Worm (Caenorhabditis elegans): ENCODE measurements around the gene Y43F8B.28.

The Y43F8B.28 gene

DNA sequence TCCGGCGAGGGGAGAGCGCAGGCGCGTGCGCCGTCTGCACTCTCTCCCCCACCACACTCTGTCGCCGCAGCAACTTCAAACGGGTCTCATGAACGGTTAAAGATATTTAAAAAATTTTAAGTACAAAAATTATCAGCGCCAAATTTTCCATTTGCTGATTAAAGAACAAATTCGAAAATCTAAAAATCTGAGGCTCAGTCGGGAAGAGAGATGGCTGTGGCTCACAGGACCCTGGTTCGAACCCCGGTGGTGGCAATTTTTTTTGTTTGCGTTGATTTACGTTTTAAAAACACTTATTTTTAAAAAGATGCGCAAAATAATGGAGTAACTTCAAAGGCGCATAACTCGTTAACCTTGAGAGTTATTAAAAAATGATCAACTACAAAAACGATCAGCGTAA is 12.0 kb downstream of the Y43F8B.28 start:
- TF ChIP-seq hmg-4 (GFP tag; optimal IDR thresholded peaks at IDR 0.05): no peak
- TF ChIP-seq tbx-11 (GFP tag; IDR thresholded peaks at IDR 0.05): no peak
- no peak for TF ChIP-seq flt-1 (GFP tag; IDR thresholded peaks at IDR 0.05)
- no peak for TF ChIP-seq scrt-1 (GFP tag; IDR thresholded peaks at IDR 0.05)
- TF ChIP-seq tbx-37 (GFP tag; conservative IDR thresholded peaks at IDR 0.05): no peak
- no peak for TF ChIP-seq B0310.2 (tag; optimal IDR thresholded peaks at IDR 0.05)
- no peak for TF ChIP-seq hmbx-1 (tag; optimal IDR thresholded peaks at IDR 0.05)
- TF ChIP-seq ceh-36 (tag; optimal IDR thresholded peaks at IDR 0.05): no peak
- no peak for TF ChIP-seq ceh-13 (GFP tag; optimal IDR thresholded peaks at IDR 0.05)
- no peak for TF ChIP-seq sea-1 (GFP tag; conservative IDR thresholded peaks at IDR 0.05)

ce11 chrV:19501389-19501788 is 16.3 kb downstream of the Y43F8B.28 start:
- no peak for TF ChIP-seq hnd-1 (tag; optimal IDR thresholded peaks at IDR 0.05)
- TF ChIP-seq ceh-36 (tag; optimal IDR thresholded peaks at IDR 0.05): no peak
- TF ChIP-seq aly-1 (tag; optimal IDR thresholded peaks at IDR 0.05): no peak
- TF ChIP-seq ets-7 (tag; optimal IDR thresholded peaks at IDR 0.05): no peak
- no peak for TF ChIP-seq flt-1 (GFP tag; IDR thresholded peaks at IDR 0.05)
- no peak for TF ChIP-seq ceh-13 (GFP tag; optimal IDR thresholded peaks at IDR 0.05)
- no peak for TF ChIP-seq F13C5.2 (tag; optimal IDR thresholded peaks at IDR 0.05)
- no peak for TF ChIP-seq hmbx-1 (tag; optimal IDR thresholded peaks at IDR 0.05)
- no peak for TF ChIP-seq tbx-37 (GFP tag; conservative IDR thresholded peaks at IDR 0.05)
- TF ChIP-seq pes-1 (GFP tag; IDR thresholded peaks at IDR 0.05): no peak
- no peak for TF ChIP-seq sea-1 (GFP tag; conservative IDR thresholded peaks at IDR 0.05)
- no peak for TF ChIP-seq tbx-11 (GFP tag; IDR thresholded peaks at IDR 0.05)
- no peak for TF ChIP-seq scrt-1 (GFP tag; IDR thresholded peaks at IDR 0.05)
- no peak for TF ChIP-seq B0310.2 (tag; optimal IDR thresholded peaks at IDR 0.05)
- no peak for TF ChIP-seq hmg-4 (GFP tag; optimal IDR thresholded peaks at IDR 0.05)
- TF ChIP-seq tra-4 (tag; optimal IDR thresholded peaks at IDR 0.05): no peak

ce11 chrV:19502579-19503151 is 17.5 kb downstream of the Y43F8B.28 start, which contains the start of gene Y43F8B.3:
Gene Y43F8B.3, plus strand, starts transcription at chrV:19503101.
- TF ChIP-seq tbx-11 (GFP tag; IDR thresholded peaks at IDR 0.05) (no peak), ceh-36 (tag; optimal IDR thresholded peaks at IDR 0.05) (peak; percentile 72)

ce11 chrV:19509061-19509460 is 23.9 kb downstream of the Y43F8B.28 start:
- no peak for TF ChIP-seq hmg-4 (GFP tag; optimal IDR thresholded peaks at IDR 0.05)
- TF ChIP-seq scrt-1 (GFP tag; IDR thresholded peaks at IDR 0.05): no peak
- TF ChIP-seq tra-4 (tag; optimal IDR thresholded peaks at IDR 0.05): no peak
- TF ChIP-seq aly-1 (tag; optimal IDR thresholded peaks at IDR 0.05): no peak
- TF ChIP-seq sea-1 (GFP tag; conservative IDR thresholded peaks at IDR 0.05): no peak
- no peak for TF ChIP-seq B0310.2 (tag; optimal IDR thresholded peaks at IDR 0.05)
- TF ChIP-seq ceh-36 (tag; optimal IDR thresholded peaks at IDR 0.05): no peak
- no peak for TF ChIP-seq ama-1 (optimal IDR thresholded peaks at IDR 0.05)
- TF ChIP-seq F13C5.2 (tag; optimal IDR thresholded peaks at IDR 0.05): no peak
- TF ChIP-seq hnd-1 (tag; optimal IDR thresholded peaks at IDR 0.05): no peak
- TF ChIP-seq flt-1 (GFP tag; IDR thresholded peaks at IDR 0.05): no peak
- TF ChIP-seq hmbx-1 (tag; optimal IDR thresholded peaks at IDR 0.05): no peak
- no peak for TF ChIP-seq tbx-37 (GFP tag; conservative IDR thresholded peaks at IDR 0.05)
- no peak for TF ChIP-seq pes-1 (GFP tag; IDR thresholded peaks at IDR 0.05)
- TF ChIP-seq ets-7 (tag; optimal IDR thresholded peaks at IDR 0.05): no peak
- TF ChIP-seq tbx-11 (GFP tag; IDR thresholded peaks at IDR 0.05): no peak
- TF ChIP-seq ceh-13 (GFP tag; optimal IDR thresholded peaks at IDR 0.05): no peak

DNA sequence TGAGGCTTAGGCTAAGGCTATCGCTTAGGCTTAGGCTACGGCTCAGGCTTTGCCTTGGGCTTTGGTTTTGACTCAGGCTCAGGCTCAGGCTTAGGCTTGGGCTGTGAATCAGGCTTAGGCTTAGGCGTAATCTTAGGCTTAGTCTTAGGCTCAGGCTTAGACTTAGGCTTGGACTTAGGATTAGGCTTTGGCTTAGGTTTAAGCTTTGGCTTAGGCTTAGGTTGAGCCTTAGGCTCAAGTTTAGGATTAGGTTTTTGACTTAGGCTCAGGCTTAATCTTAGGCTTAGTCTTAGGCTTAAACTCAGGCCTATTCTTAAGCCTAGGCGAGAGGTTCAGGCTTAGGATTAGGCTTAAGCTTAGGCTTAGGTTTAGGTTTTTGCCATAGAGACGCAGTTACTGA is 25.2 kb downstream of the Y43F8B.28 start:
- TF ChIP-seq ceh-36 (tag; optimal IDR thresholded peaks at IDR 0.05) (peak; percentile 87), flt-1 (GFP tag; IDR thresholded peaks at IDR 0.05) (no peak), hmbx-1 (tag; optimal IDR thresholded peaks at IDR 0.05) (no peak), aly-1 (tag; optimal IDR thresholded peaks at IDR 0.05) (no peak), tbx-11 (GFP tag; IDR thresholded peaks at IDR 0.05) (no peak)

DNA sequence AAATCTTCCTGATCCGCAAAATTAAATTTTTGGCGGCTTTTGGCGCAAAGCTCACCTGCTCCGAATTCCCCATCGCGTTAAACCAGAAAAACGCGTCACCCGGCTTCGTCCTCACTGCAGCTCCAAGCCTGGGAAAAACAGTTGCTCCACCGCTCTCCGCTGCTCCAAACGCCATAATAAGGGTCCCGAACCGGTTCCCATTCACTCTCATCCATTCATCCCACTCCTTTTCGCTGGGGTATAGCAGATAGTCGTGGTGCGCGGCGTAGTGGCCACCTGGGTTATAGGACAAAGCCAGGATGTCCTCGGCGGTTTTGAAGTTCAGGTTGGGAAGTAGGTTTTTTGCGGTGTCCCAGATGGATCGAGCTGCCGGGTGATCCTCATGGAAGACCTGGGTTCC is 25.8 kb downstream of the Y43F8B.28 start:
- TF ChIP-seq flt-1 (GFP tag; IDR thresholded peaks at IDR 0.05) (no peak), ceh-36 (tag; optimal IDR thresholded peaks at IDR 0.05) (no peak), ets-7 (tag; optimal IDR thresholded peaks at IDR 0.05) (no peak), tbx-37 (GFP tag; conservative IDR thresholded peaks at IDR 0.05) (no peak), ceh-13 (GFP tag; optimal IDR thresholded peaks at IDR 0.05) (no peak)

ce11 chrV:19512260-19512947 is 27.3 kb downstream of the Y43F8B.28 start, which contains the start of gene Y43F8B.19:
Gene Y43F8B.19, minus strand, starts transcription at chrV:19512310.
- TF ChIP-seq B0310.2 (tag; optimal IDR thresholded peaks at IDR 0.05) (no peak), ceh-36 (tag; optimal IDR thresholded peaks at IDR 0.05) (peak; percentile 63)

ce11 chrV:19513552-19513951 is 28.4 kb downstream of the Y43F8B.28 start, which contains the start of gene phy-4:
Gene phy-4, minus strand, starts transcription at chrV:19513652.
- TF ChIP-seq ets-7 (tag; optimal IDR thresholded peaks at IDR 0.05) (no peak), hmg-4 (GFP tag; optimal IDR thresholded peaks at IDR 0.05) (no peak), tbx-37 (GFP tag; conservative IDR thresholded peaks at IDR 0.05) (no peak), sea-1 (GFP tag; conservative IDR thresholded peaks at IDR 0.05) (no peak), hnd-1 (tag; optimal IDR thresholded peaks at IDR 0.05) (no peak), ama-1 (optimal IDR thresholded peaks at IDR 0.05) (no peak), ceh-13 (GFP tag; optimal IDR thresholded peaks at IDR 0.05) (no peak), aly-1 (tag; optimal IDR thresholded peaks at IDR 0.05) (no peak)

Data from whole organism, early embryonic.